Fruit fly (Drosophila melanogaster): Measurements from ENCODE around the gene CG7888.

The CG7888 gene

dm6 chr3L:11074043-11074853, 20.4 kb downstream of the CG7888 start, which contains the start of the genes Pfdn2 and Noc1 (continued):
- TF ChIP-seq Elba2 (GFP tag; optimal IDR thresholded peaks at IDR 0.05) (no peak), CG2202 (tag; optimal IDR thresholded peaks at IDR 0.05) (no peak), Eip74EF (GFP tag; optimal IDR thresholded peaks at IDR 0.05) (no peak), Tbp (GFP tag; optimal IDR thresholded peaks at IDR 0.05) (no peak), Atf6 (GFP tag; IDR thresholded peaks at IDR 0.05) (no peak), CG8478 (optimal IDR thresholded peaks at IDR 0.05) (no peak), ab (GFP tag; optimal IDR thresholded peaks at IDR 0.05) (no peak), Vsx1 (GFP tag; optimal IDR thresholded peaks at IDR 0.05) (no peak), jumu (GFP tag; optimal IDR thresholded peaks at IDR 0.05) (no peak), Bdp1 (GFP tag; optimal IDR thresholded peaks at IDR 0.05) (no peak), Bteb2 (GFP tag; optimal IDR thresholded peaks at IDR 0.05) (no peak), CG12104 (GFP tag; optimal IDR thresholded peaks at IDR 0.05) (no peak), Drgx (GFP tag; IDR thresholded peaks at IDR 0.05) (no peak), CG7372 (GFP tag; IDR thresholded peaks at IDR 0.05) (no peak), CG4707 (GFP tag; optimal IDR thresholded peaks at IDR 0.05) (no peak), Neu2 (GFP tag; optimal IDR thresholded peaks at IDR 0.05; ENCODE audit: borderline replicate concordance) (no peak), al (GFP tag; IDR thresholded peaks at IDR 0.05) (peak; percentile 60; the same call in 1 of the 2 replicates), aop (GFP tag; IDR thresholded peaks at IDR 0.05) (no peak), B-H1 (GFP tag; IDR thresholded peaks at IDR 0.05) (no peak), CG10431 (GFP tag; optimal IDR thresholded peaks at IDR 0.05) (no peak), CG31388 (GFP tag; optimal IDR thresholded peaks at IDR 0.05) (no peak), ro (GFP tag; IDR thresholded peaks at IDR 0.05) (no peak), CG13123 (GFP tag; optimal IDR thresholded peaks at IDR 0.05) (no peak), inv (GFP tag; IDR thresholded peaks at IDR 0.05; ENCODE audit: partially characterized antibody) (no peak), tup (GFP tag; optimal IDR thresholded peaks at IDR 0.05) (no peak), ssp (GFP tag; IDR thresholded peaks at IDR 0.05) (peak; percentile 32; the same call in 1 of the 2 replicates), CG6854 (GFP tag; optimal IDR thresholded peaks at IDR 0.05) (no peak), NK7.1 (GFP tag; optimal IDR thresholded peaks at IDR 0.05) (no peak), CG3407 (GFP tag; optimal IDR thresholded peaks at IDR 0.05) (no peak), stwl (tag; optimal IDR thresholded peaks at IDR 0.05) (no peak), chinmo (GFP tag; IDR thresholded peaks at IDR 0.05; ENCODE audit: partially characterized antibody) (no peak), vnd (GFP tag; IDR thresholded peaks at IDR 0.05; ENCODE audit: partially characterized antibody) (0 out of 3 replicates have a peak, but pooled peaks have one; percentile 12), dysf (GFP tag; IDR thresholded peaks at IDR 0.05) (peak; percentile 60; the same call in 2 of the 3 replicates), zen (tag; optimal IDR thresholded peaks at IDR 0.05) (no peak), nerfin-2 (GFP tag; IDR thresholded peaks at IDR 0.05; ENCODE audit: partially characterized antibody) (no peak), disco-r (GFP tag; optimal IDR thresholded peaks at IDR 0.05) (no peak), Ets65A (GFP tag) (peak; percentile 83), CkIIα-i1 (GFP tag; IDR thresholded peaks at IDR 0.05) (no peak), CG2116 (GFP tag; optimal IDR thresholded peaks at IDR 0.05) (peak; percentile 18), sc (optimal IDR thresholded peaks at IDR 0.05) (no peak), sc (GFP tag; optimal IDR thresholded peaks at IDR 0.05) (no peak), dati (GFP tag; IDR thresholded peaks at IDR 0.05) (no peak), Dp (GFP tag; optimal IDR thresholded peaks at IDR 0.05) (peak; percentile 7), oc (tag; optimal IDR thresholded peaks at IDR 0.05) (no peak), pros (GFP tag; optimal IDR thresholded peaks at IDR 0.05) (no peak), CG2889 (GFP tag; IDR thresholded peaks at IDR 0.05) (no peak), CG2129 (GFP tag; IDR thresholded peaks at IDR 0.05; ENCODE audit: partially characterized antibody) (no peak), CG12219 (GFP tag; optimal IDR thresholded peaks at IDR 0.05) (no peak), Gug (GFP tag; IDR thresholded peaks at IDR 0.05) (0 out of 4 replicates have a peak, but pooled peaks have one; percentile 33), dpn (GFP tag; optimal IDR thresholded peaks at IDR 0.05) (peak in 1 of 2 experiments; percentile 67)

All from whole organism, embryonic.